Worm (Caenorhabditis elegans): Measurements from ENCODE around the gene F56D6.8.

ce11 chrIV:3864944-3865343, 29.3 kb downstream of the F56D6.8 start, which contains the start of gene aat-8:
- no peak for TF ChIP-seq zip-11 (GFP tag; IDR thresholded peaks at IDR 0.05)
- no peak for TF ChIP-seq ceh-28 (tag; optimal IDR thresholded peaks at IDR 0.05)
- TF ChIP-seq R02D3.7 (tag; optimal IDR thresholded peaks at IDR 0.05), result no peak
- TF ChIP-seq dve-1 (tag; optimal IDR thresholded peaks at IDR 0.05; ENCODE audit: insufficient read depth), result no peak
- no peak for TF ChIP-seq ces-1 (GFP tag; optimal IDR thresholded peaks at IDR 0.05)

Measured in whole organism, L4 larva.